Worm (Caenorhabditis elegans): ENCODE data around the gene H05C05.1.

DNA sequence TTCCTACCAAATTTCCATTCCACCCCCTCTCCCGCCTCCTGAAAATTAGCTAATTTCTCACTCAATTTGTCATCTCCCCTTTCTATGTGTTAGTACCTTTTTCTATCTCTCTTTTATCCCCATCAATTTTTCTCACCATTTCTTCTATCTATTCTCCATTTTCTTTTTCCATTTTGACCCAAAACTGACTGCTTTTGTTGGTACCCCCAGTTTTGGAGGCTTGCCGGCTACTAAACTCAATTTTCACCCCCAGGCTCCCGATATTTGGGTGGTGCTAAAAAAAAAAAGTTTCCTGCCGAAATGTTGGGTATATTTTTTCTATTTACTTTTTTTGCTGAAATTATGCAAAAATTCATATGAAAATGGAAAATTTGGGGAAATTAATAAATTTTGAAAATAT lies 39.1 kb upstream of the H05C05.1 start:
- no peak for TF ChIP-seq ama-1 (optimal IDR thresholded peaks at IDR 0.05)
- TF ChIP-seq nfya-1 (tag; optimal IDR thresholded peaks at IDR 0.05), result no peak
- TF ChIP-seq ahr-1 (tag; optimal IDR thresholded peaks at IDR 0.05), result no peak
- TF ChIP-seq odd-2 (tag; optimal IDR thresholded peaks at IDR 0.05), result no peak
- TF ChIP-seq ceh-22 (tag; optimal IDR thresholded peaks at IDR 0.05), result no peak
- no peak for TF ChIP-seq pag-3 (tag; optimal IDR thresholded peaks at IDR 0.05; ENCODE audit: borderline replicate concordance)
- TF ChIP-seq pha-4 (tag; optimal IDR thresholded peaks at IDR 0.05), result no peak
- TF ChIP-seq sox-4 (tag; optimal IDR thresholded peaks at IDR 0.05), result no peak
- TF ChIP-seq fkh-10 (GFP tag; optimal IDR thresholded peaks at IDR 0.05), result no peak
